Fruit fly (Drosophila melanogaster) whole organism, embryonic: Measurements from ENCODE around the gene mRpS23.
A peak's percentile ranks its signal among the peaks of the same experiment; 100 is the strongest.

Experiments
- Adf1 ChIP-seq: fragments of 200-800 bp; sonication (Bioruptor generic); IDR thresholded peaks from 2 replicates; pipeline ENCODE4 v1.3.6; 2022; ENCODE audit warnings: missing biosample characterization, missing genetic modification characterization
- B-H2 ChIP-seq: fragments of 200-800 bp; sonication (Bioruptor generic); optimal IDR thresholded peaks from 2 replicates; lab custom pipeline; 2018; ENCODE audit warnings: missing biosample characterization, mild to moderate bottlenecking, missing genetic modification characterization
- CG10366 ChIP-seq: fragments of 200-800 bp; sonication (Bioruptor generic); IDR thresholded peaks from 2 replicates; pipeline ENCODE4 v1.3.6; 2022; ENCODE audit warnings: missing biosample characterization, missing genetic modification characterization
- CG11695 ChIP-seq: fragments of 200-800 bp; sonication (Bioruptor generic); IDR thresholded peaks from 3 replicates; pipeline ENCODE4 v1.3.6; 2022; ENCODE audit warnings: missing biosample characterization, missing genetic modification characterization
- CG12219 ChIP-seq: fragments of 200-800 bp; sonication (Bioruptor generic); optimal IDR thresholded peaks from 3 replicates; lab custom pipeline; 2018; ENCODE audit warnings: missing biosample characterization, mild to moderate bottlenecking, missing genetic modification characterization
- CG12299 ChIP-seq: fragments of 200-800 bp; sonication (Bioruptor generic); optimal IDR thresholded peaks from 2 replicates; lab custom pipeline; 2018; ENCODE audit warnings: missing biosample characterization, mild to moderate bottlenecking, missing genetic modification characterization
- CG14710 ChIP-seq: fragments of 200-800 bp; sonication (Bioruptor generic); optimal IDR thresholded peaks from 3 replicates; lab custom pipeline; 2019; ENCODE audit warnings: missing biosample characterization, mild to moderate bottlenecking, missing genetic modification characterization, moderate library complexity
- CG16779 ChIP-seq: fragments of 200-800 bp; sonication (Bioruptor generic); IDR thresholded peaks from 2 replicates; pipeline ENCODE4 v1.3.6; 2022; ENCODE audit warnings: missing biosample characterization, missing genetic modification characterization
- CG17361 ChIP-seq: fragments of 200-800 bp; sonication (Bioruptor generic); IDR thresholded peaks from 3 replicates; pipeline ENCODE4 v1.3.6; 2022; ENCODE audit warnings: missing biosample characterization, missing genetic modification characterization
- CG18011 ChIP-seq: fragments of 200-800 bp; sonication (Bioruptor generic); optimal IDR thresholded peaks from 2 replicates; lab custom pipeline; 2017; ENCODE audit warnings: missing biosample characterization, missing genetic modification characterization, mild to moderate bottlenecking, moderate library complexity, missing genotype
- CG18764 ChIP-seq: fragments of 200-800 bp; sonication (Bioruptor generic); optimal IDR thresholded peaks from 3 replicates; lab custom pipeline; 2016; ENCODE audit warnings: missing biosample characterization, missing genetic modification characterization
- CG2199 ChIP-seq: fragments of 200-800 bp; sonication (Bioruptor generic); IDR thresholded peaks from 3 replicates; pipeline ENCODE4 v1.3.6; 2022; ENCODE audit warnings: missing biosample characterization, missing genetic modification characterization
- CG30020 ChIP-seq: fragments of 200-800 bp; optimal IDR thresholded peaks from 2 replicates; lab custom pipeline; 2019; ENCODE audit warnings: missing biosample characterization, mild to moderate bottlenecking, missing genetic modification characterization, moderate library complexity
- CG32532 ChIP-seq: fragments of 200-800 bp; sonication (Bioruptor generic); IDR thresholded peaks from 2 replicates; pipeline ENCODE4 v1.3.6; 2022; ENCODE audit warnings: missing biosample characterization, missing genetic modification characterization
- CG34224 ChIP-seq: fragments of 200-800 bp; sonication (Bioruptor generic); IDR thresholded peaks from 3 replicates; pipeline ENCODE4 v1.3.6; 2022; ENCODE audit warnings: missing biosample characterization, missing genetic modification characterization; ENCODE audit not compliant: partially characterized antibody
- CG3995 ChIP-seq: fragments of 200-800 bp; sonication (Bioruptor generic); optimal IDR thresholded peaks from 3 replicates; lab custom pipeline; 2016; ENCODE audit warnings: missing biosample characterization, missing genetic modification characterization
- CG4282 ChIP-seq: fragments of 200-800 bp; sonication (Bioruptor generic); optimal IDR thresholded peaks from 2 replicates; lab custom pipeline; 2016; ENCODE audit warnings: missing biosample characterization, missing genetic modification characterization
- CG4707 ChIP-seq: fragments of 200-800 bp; sonication (Bioruptor generic); optimal IDR thresholded peaks from 2 replicates; lab custom pipeline; 2018; ENCODE audit warnings: missing biosample characterization, mild to moderate bottlenecking, missing genetic modification characterization, moderate library complexity
- CG4854 ChIP-seq: fragments of 200-800 bp; sonication (Bioruptor generic); optimal IDR thresholded peaks from 2 replicates; lab custom pipeline; 2016; ENCODE audit warnings: missing biosample characterization, missing genetic modification characterization, inconsistent platforms
- CG5953 ChIP-seq: fragments of 200-800 bp; sonication (Bioruptor generic); IDR thresholded peaks from 2 replicates; pipeline ENCODE4 v1.3.6; 2022; ENCODE audit warnings: missing biosample characterization, missing genetic modification characterization
- CG7987 ChIP-seq: fragments of 200-800 bp; sonication (Bioruptor generic); optimal IDR thresholded peaks from 2 replicates; lab custom pipeline; 2018; ENCODE audit warnings: missing biosample characterization, mild to moderate bottlenecking, missing genetic modification characterization, moderate library complexity
- CG8478 ChIP-seq: fragments of >200 bp; optimal IDR thresholded peaks from 2 replicates; lab custom pipeline; 2018
- HLH3B ChIP-seq: fragments of 200-800 bp; sonication (Bioruptor generic); IDR thresholded peaks from 2 replicates; pipeline ENCODE4 v1.3.6; 2022; ENCODE audit warnings: missing biosample characterization, missing genetic modification characterization
- Hr78 ChIP-seq, 2 experiments: fragments of 200-800 bp in 1 of 2; fragments of >200 bp in 1 of 2; sonication (Bioruptor generic) in 1 of 2; optimal IDR thresholded peaks; 2 replicates each; lab custom pipeline; 2017 to 2019; ENCODE audit warnings: missing biosample characterization in 2 of 2, missing genetic modification characterization in 2 of 2, mild to moderate bottlenecking in 1 of 2, moderate library complexity in 1 of 2
- Lhr ChIP-seq: fragments of 200-800 bp; sonication (Bioruptor generic); optimal IDR thresholded peaks from 3 replicates; lab custom pipeline; 2017; ENCODE audit warnings: mild to moderate bottlenecking, missing biosample characterization, missing genetic modification reagents, missing genetic modification characterization
- Lim3 ChIP-seq: fragments of 200-800 bp; sonication (Bioruptor generic); IDR thresholded peaks from 2 replicates; pipeline ENCODE4 v1.3.6; 2022; ENCODE audit warnings: missing biosample characterization, missing genetic modification characterization
- MBD-R2 ChIP-seq: fragments of 200-800 bp; sonication (Bioruptor generic); IDR thresholded peaks from 2 replicates; pipeline ENCODE4 v1.3.6; 2022; ENCODE audit warnings: missing biosample characterization, missing genetic modification characterization
- Mes4 ChIP-seq: fragments of 200-800 bp; sonication (Bioruptor generic); optimal IDR thresholded peaks from 2 replicates; lab custom pipeline; 2016; ENCODE audit warnings: missing biosample characterization, missing genetic modification characterization
- Side ChIP-seq: fragments of 200-800 bp; sonication (Bioruptor generic); optimal IDR thresholded peaks from 2 replicates; lab custom pipeline; 2016; ENCODE audit warnings: missing biosample characterization, missing genetic modification characterization
- Xrp1 ChIP-seq: fragments of 200-800 bp; sonication (Bioruptor generic); IDR thresholded peaks from 2 replicates; pipeline ENCODE4 v1.3.6; 2022; ENCODE audit warnings: missing biosample characterization, missing genetic modification characterization
- ara ChIP-seq: fragments of 200-800 bp; sonication (Bioruptor generic); IDR thresholded peaks from 2 replicates; pipeline ENCODE4 v1.3.6; 2022; ENCODE audit warnings: missing biosample characterization, missing genetic modification characterization
- bcd ChIP-seq: fragments of 200-800 bp; sonication (Bioruptor generic); optimal IDR thresholded peaks from 2 replicates; lab custom pipeline; 2017; ENCODE audit warnings: missing biosample characterization, mild to moderate bottlenecking, missing genetic modification characterization
- chinmo ChIP-seq: fragments of 200-800 bp; sonication (Bioruptor generic); IDR thresholded peaks from 4 replicates; pipeline ENCODE4 v1.3.6; 2022; ENCODE audit warnings: missing biosample characterization, missing genetic modification characterization; ENCODE audit not compliant: partially characterized antibody
- corto ChIP-seq: fragments of 200-800 bp; sonication (Bioruptor generic); optimal IDR thresholded peaks from 2 replicates; lab custom pipeline; 2016; ENCODE audit warnings: missing biosample characterization, mild to moderate bottlenecking, missing genetic modification characterization, moderate library complexity
- ems ChIP-seq: fragments of 200-800 bp; sonication (Bioruptor generic); optimal IDR thresholded peaks from 3 replicates; lab custom pipeline; 2016; ENCODE audit warnings: missing biosample characterization, missing genetic modification characterization
- grn ChIP-seq: fragments of 200-800 bp; sonication (Bioruptor generic); optimal IDR thresholded peaks from 3 replicates; lab custom pipeline; 2017; ENCODE audit warnings: missing biosample characterization, missing genetic modification characterization
- jigr1 ChIP-seq: fragments of 200-800 bp; sonication (Bioruptor generic); IDR thresholded peaks from 3 replicates; pipeline ENCODE4 v1.3.6; 2022; ENCODE audit warnings: missing biosample characterization, missing genetic modification characterization
- klu ChIP-seq: fragments of 200-800 bp; sonication (Bioruptor generic); IDR thresholded peaks from 2 replicates; pipeline ENCODE4 v1.3.6; 2022; ENCODE audit warnings: missing biosample characterization, missing genetic modification characterization
- knrl ChIP-seq: fragments of 200-800 bp; sonication (Bioruptor generic); IDR thresholded peaks from 3 replicates; pipeline ENCODE4 v1.3.6; 2022; ENCODE audit warnings: missing biosample characterization, missing genetic modification characterization; ENCODE audit not compliant: partially characterized antibody
- lilli ChIP-seq: fragments of 200-800 bp; sonication (Bioruptor generic); optimal IDR thresholded peaks from 3 replicates; lab custom pipeline; 2016; ENCODE audit warnings: missing biosample characterization, missing genetic modification characterization
- nau ChIP-seq: fragments of 200-800 bp; sonication (Bioruptor generic); optimal IDR thresholded peaks from 3 replicates; lab custom pipeline; 2017; ENCODE audit warnings: missing biosample characterization, mild to moderate bottlenecking, missing genetic modification characterization, missing genetic modification reagents
- nom ChIP-seq: fragments of 200-800 bp; sonication (Bioruptor generic); optimal IDR thresholded peaks from 2 replicates; lab custom pipeline; 2017; ENCODE audit warnings: missing biosample characterization, missing genetic modification characterization, mild to moderate bottlenecking, moderate library complexity, missing genetic modification reagents
- psq ChIP-seq: fragments of 200-800 bp; sonication (Bioruptor generic); optimal IDR thresholded peaks from 2 replicates; lab custom pipeline; 2017; ENCODE audit warnings: missing biosample characterization, missing genetic modification characterization
- row ChIP-seq: fragments of 200-800 bp; sonication (Bioruptor generic); IDR thresholded peaks from 3 replicates; pipeline ENCODE4 v1.3.6; 2022; ENCODE audit warnings: missing biosample characterization, missing genetic modification characterization
- sens ChIP-seq: fragments of 200-800 bp; sonication (Bioruptor generic); peaks from one replicate; lab custom pipeline; 2016; ENCODE audit warnings: missing biosample characterization, missing genetic modification characterization
- sens-2 ChIP-seq: fragments of 200-800 bp; sonication (Bioruptor generic); IDR thresholded peaks from 2 replicates; pipeline ENCODE4 v1.3.6; 2022; ENCODE audit warnings: missing biosample characterization, missing genetic modification characterization
- sisA ChIP-seq: fragments of 200-800 bp; sonication (Bioruptor generic); IDR thresholded peaks from 2 replicates; pipeline ENCODE4 v1.3.6; 2022; ENCODE audit warnings: missing biosample characterization, missing genetic modification characterization
- sug ChIP-seq: fragments of 200-800 bp; optimal IDR thresholded peaks from 2 replicates; lab custom pipeline; 2019; ENCODE audit warnings: missing biosample characterization, mild to moderate bottlenecking, missing genetic modification characterization, moderate library complexity
- trh ChIP-seq: fragments of 200-800 bp; sonication (Bioruptor generic); optimal IDR thresholded peaks from 2 replicates; lab custom pipeline; 2016; ENCODE audit warnings: missing biosample characterization, missing genetic modification characterization
- vvl ChIP-seq: fragments of 200-800 bp; sonication (Bioruptor generic); IDR thresholded peaks from 2 replicates; pipeline ENCODE4 v1.3.6; 2022; ENCODE audit warnings: missing biosample characterization, missing genetic modification characterization
- zfh2 ChIP-seq: fragments of 200-800 bp; sonication (Bioruptor generic); optimal IDR thresholded peaks from 2 replicates; lab custom pipeline; 2016; ENCODE audit warnings: missing biosample characterization, missing genetic modification characterization

Gene mRpS23

DNA sequence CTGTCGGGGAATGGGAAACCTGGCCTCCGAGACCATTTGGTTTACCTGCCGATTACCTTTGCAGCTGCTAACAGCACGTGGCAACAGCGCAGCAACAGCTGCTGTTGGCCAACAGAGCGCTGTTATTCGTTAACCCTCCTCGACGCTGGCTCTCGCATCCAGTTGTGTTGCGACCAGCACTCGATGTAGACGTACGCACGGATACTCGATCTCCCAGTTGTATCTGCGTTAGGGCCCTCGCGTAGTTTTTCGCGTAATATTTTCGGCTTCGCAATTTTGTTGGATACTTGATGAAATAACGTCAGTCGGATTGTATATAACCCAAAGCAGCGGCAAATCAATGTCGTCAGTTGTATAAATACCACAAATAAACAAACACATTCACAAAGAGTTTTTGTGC is 43.9 kb upstream of the mRpS23 start (continued):
- peak; percentile 21 for TF ChIP-seq Side
- TF ChIP-seq CG8478 (lab: Kevin White, UChicago) = no peak
- TF ChIP-seq sens-2 (GFP tag; lab: Robert Waterston, UW) = peak; percentile 22; the same call in 1 of the 2 replicates
- TF ChIP-seq CG5953 = no peak
- TF ChIP-seq CG4707 = peak; percentile 50
- peak; percentile 13; the same call in 1 of the 2 replicates for TF ChIP-seq MBD-R2 (GFP tag; lab: Robert Waterston, UW)
- no peak for TF ChIP-seq CG4282 (GFP tag; lab: Kevin White, UChicago)
- TF ChIP-seq CG3995 (GFP tag; lab: Kevin White, UChicago) = no peak
- no peak for TF ChIP-seq trh
- TF ChIP-seq row (GFP tag; lab: Robert Waterston, UW) = no peak
- peak; percentile 20 for TF ChIP-seq ems
- TF ChIP-seq psq = no peak
- TF ChIP-seq Hr78 (GFP tag; optimal IDR thresholded peaks at IDR 0.05; lab: Kevin White, UChicago) = no peak
- TF ChIP-seq sens (GFP tag; lab: Kevin White, UChicago) = peak; percentile 85
- TF ChIP-seq Lhr = no peak
- 0 out of 3 replicates have a peak, but pooled peaks have one; percentile 46 for TF ChIP-seq CG11695 (GFP tag; lab: Robert Waterston, UW)
- peak; percentile 63 for TF ChIP-seq vvl
- no peak for TF ChIP-seq Lim3 (GFP tag; lab: Robert Waterston, UW)
- TF ChIP-seq CG4854 = peak; percentile 52
- peak; percentile 25 for TF ChIP-seq B-H2 (GFP tag; lab: Kevin White, UChicago)
- no peak; the same call in 2 of the 3 replicates for TF ChIP-seq CG17361 (GFP tag; lab: Robert Waterston, UW)
- peak; percentile 15 for TF ChIP-seq CG12219 (GFP tag; lab: Kevin White, UChicago)
- no peak for TF ChIP-seq klu
- TF ChIP-seq CG7987 (GFP tag; lab: Kevin White, UChicago) = peak; percentile 42
- no peak for TF ChIP-seq CG18764 (GFP tag; lab: Kevin White, UChicago)
- peak; percentile 68; the same call in 1 of the 3 replicates for TF ChIP-seq CG2199 (GFP tag; lab: Robert Waterston, UW)
- 0 out of 2 replicates have a peak, but pooled peaks have one; percentile 18 for TF ChIP-seq CG32532
- TF ChIP-seq sisA (GFP tag; lab: Robert Waterston, UW) = no peak
- peak; percentile 29 for TF ChIP-seq zfh2 (GFP tag; lab: Kevin White, UChicago)
- no peak for TF ChIP-seq CG18011
- no peak for TF ChIP-seq Xrp1 (GFP tag; lab: Robert Waterston, UW)
- no peak for TF ChIP-seq CG10366 (GFP tag; lab: Robert Waterston, UW)
- peak; percentile 19; the same call in 1 of the 3 replicates for TF ChIP-seq CG34224
- TF ChIP-seq CG16779 (GFP tag; lab: Robert Waterston, UW) = 0 out of 2 replicates have a peak, but pooled peaks have one; percentile 51
- TF ChIP-seq jigr1 (GFP tag; lab: Robert Waterston, UW) = no peak
- TF ChIP-seq CG14710 (tag; lab: Kevin White, UChicago) = no peak
- TF ChIP-seq Mes4 = no peak
- TF ChIP-seq HLH3B = peak; percentile 21; the same call in 1 of the 2 replicates
- peak; percentile 27 for TF ChIP-seq nau (GFP tag; lab: Kevin White, UChicago)
- TF ChIP-seq knrl (GFP tag; lab: Robert Waterston, UW) = peak; percentile 39; the same call in 2 of the 3 replicates
- TF ChIP-seq corto (GFP tag; lab: Kevin White, UChicago) = no peak
- TF ChIP-seq nom (GFP tag; lab: Kevin White, UChicago) = peak; percentile 30
- peak; percentile 85; the same call in 3 of the 4 replicates for TF ChIP-seq chinmo (GFP tag; lab: Robert Waterston, UW)
- no peak for TF ChIP-seq lilli
- no peak for TF ChIP-seq CG30020 (tag; lab: Kevin White, UChicago)
- no peak for TF ChIP-seq CG12299 (tag; lab: Kevin White, UChicago)
- peak; percentile 55 for TF ChIP-seq sug (tag; lab: Kevin White, UChicago)
- TF ChIP-seq grn (GFP tag; lab: Kevin White, UChicago) = peak; percentile 38
- peak; percentile 37; the same call in 1 of the 2 replicates for TF ChIP-seq Adf1 (GFP tag; lab: Robert Waterston, UW)
- TF ChIP-seq bcd = no peak
- TF ChIP-seq ara = 0 out of 2 replicates have a peak, but pooled peaks have one; percentile 8
